Worm (Caenorhabditis elegans) whole organism, L1 larva: ENCODE results near the gene unc-86.

ENCODE experiments used
- aly-2 ChIP-seq: fragments of 150-350 bp; optimal IDR thresholded peaks from 2 replicates; lab custom pipeline; 2014; ENCODE audit warnings: missing biosample characterization, missing genetic modification characterization
- blmp-1 ChIP-seq: fragments of 150-350 bp; optimal IDR thresholded peaks from 2 replicates; lab custom pipeline; 2014; ENCODE audit warnings: missing biosample characterization, missing genetic modification characterization
- ces-1 ChIP-seq: fragments of 150-350 bp; optimal IDR thresholded peaks from 2 replicates; lab custom pipeline; 2014; ENCODE audit warnings: missing biosample characterization, missing genetic modification reagents, missing genetic modification characterization
- dsc-1 ChIP-seq: sonication (generic microtip); optimal IDR thresholded peaks from 2 replicates; lab custom pipeline; 2016; ENCODE audit warnings: mild to moderate bottlenecking, missing genetic modification characterization, missing compliant biosample characterization
- efl-1 ChIP-seq, 4 experiments: fragments of 150-350 bp; optimal IDR thresholded peaks in 3 of 4; peaks in 1 of 4; 1 replicate in 1 of 4; 2 replicates in 3 of 4; lab custom pipeline; 2014; ENCODE audit warnings: missing biosample characterization in 2 of 4, missing genetic modification characterization in 2 of 4, missing genetic modification reagents in 2 of 4
- egl-13 ChIP-seq: sonication (generic microtip); optimal IDR thresholded peaks from 2 replicates; lab custom pipeline; 2016; ENCODE audit warnings: missing genotype, missing genetic modification reagents, missing genetic modification characterization, missing compliant biosample characterization
- egl-27 ChIP-seq, 2 experiments: fragments of 150-350 bp in 1 of 2; sonication (generic microtip); optimal IDR thresholded peaks; 3 replicates each; lab custom pipeline; 2017 to 2018; ENCODE audit warnings: missing biosample characterization in 2 of 2, missing genetic modification characterization in 2 of 2, missing genetic modification reagents in 2 of 2
- elt-2 ChIP-seq: sonication (generic microtip); optimal IDR thresholded peaks from 2 replicates; lab custom pipeline; 2016; ENCODE audit warnings: missing genetic modification characterization, mild to moderate bottlenecking, inconsistent platforms, missing compliant biosample characterization, missing genetic modification reagents
- elt-3 ChIP-seq, 6 experiments: fragments of 150-350 bp in 1 of 6; sonication (generic microtip); optimal IDR thresholded peaks; 2 replicates each; lab custom pipeline; 2017 to 2018; ENCODE audit warnings: missing biosample characterization in 6 of 6, missing genetic modification characterization in 6 of 6, inconsistent platforms in 1 of 6
- fkh-10 ChIP-seq: sonication (generic microtip); optimal IDR thresholded peaks from 2 replicates; lab custom pipeline; 2017; ENCODE audit warnings: missing biosample characterization, missing genetic modification reagents, missing genetic modification characterization
- fkh-4 ChIP-seq: sonication (generic microtip); optimal IDR thresholded peaks from 2 replicates; lab custom pipeline; 2016; ENCODE audit warnings: missing compliant biosample characterization, missing genetic modification characterization, borderline replicate concordance
- fkh-8 ChIP-seq: sonication (generic microtip); optimal IDR thresholded peaks from 2 replicates; lab custom pipeline; 2016; ENCODE audit warnings: mild to moderate bottlenecking, missing genetic modification characterization, missing compliant biosample characterization
- grh-1 ChIP-seq: fragments of 200-800 bp; sonication (Bioruptor generic); IDR thresholded peaks from 2 replicates; pipeline ENCODE4 v1.3.6; 2022; ENCODE audit warnings: missing genetic modification reagents, missing genetic modification characterization, missing compliant biosample characterization
- hlh-17 ChIP-seq: fragments of 200-800 bp; sonication (Bioruptor generic); optimal IDR thresholded peaks from 2 replicates; lab custom pipeline; 2018; ENCODE audit warnings: missing genetic modification characterization, mild to moderate bottlenecking, missing compliant biosample characterization, moderate library complexity, borderline replicate concordance
- hpl-2 ChIP-seq: fragments of 150-350 bp; optimal IDR thresholded peaks from 2 replicates; lab custom pipeline; 2014; ENCODE audit warnings: missing biosample characterization, missing genetic modification reagents, missing genetic modification characterization
- jun-1 ChIP-seq: fragments of 150-350 bp; optimal IDR thresholded peaks from 2 replicates; lab custom pipeline; 2014; ENCODE audit warnings: missing biosample characterization, missing genetic modification reagents, missing genetic modification characterization
- lin-13 ChIP-seq: fragments of 150-350 bp; optimal IDR thresholded peaks from 2 replicates; lab custom pipeline; 2014; ENCODE audit warnings: missing biosample characterization, missing genetic modification reagents, missing genetic modification characterization
- lin-14 ChIP-seq: fragments of 200-800 bp; sonication (Bioruptor generic); optimal IDR thresholded peaks from 2 replicates; lab custom pipeline; 2018; ENCODE audit warnings: mild to moderate bottlenecking, missing genetic modification characterization, moderate library complexity, missing compliant biosample characterization
- lin-35 ChIP-seq, 2 experiments: fragments of 150-350 bp; optimal IDR thresholded peaks; 2 replicates each; lab custom pipeline; 2014; ENCODE audit warnings: missing biosample characterization in 2 of 2, missing genetic modification characterization in 2 of 2, missing genetic modification reagents in 2 of 2
- lin-39 ChIP-seq: fragments of 150-350 bp; optimal IDR thresholded peaks from 2 replicates; lab custom pipeline; 2014; ENCODE audit warnings: missing biosample characterization, missing genetic modification reagents, missing genetic modification characterization
- lsy-2 ChIP-seq, 2 experiments: fragments of 150-350 bp; optimal IDR thresholded peaks; 2 replicates each; lab custom pipeline; 2014; ENCODE audit warnings: missing biosample characterization in 2 of 2, missing genetic modification characterization in 2 of 2
- mep-1 ChIP-seq: fragments of 150-350 bp; optimal IDR thresholded peaks from 2 replicates; lab custom pipeline; 2014; ENCODE audit warnings: missing biosample characterization, missing genetic modification characterization
- nhr-12 ChIP-seq: sonication (generic microtip); optimal IDR thresholded peaks from 2 replicates; lab custom pipeline; 2017; ENCODE audit warnings: missing biosample characterization, missing genetic modification characterization
- nhr-19 ChIP-seq: fragments of 200-800 bp; sonication (Bioruptor generic); conservative IDR thresholded peaks from 2 replicates; pipeline ENCODE4 v1.3.6; 2022; ENCODE audit warnings: missing genetic modification characterization, missing compliant biosample characterization
- nhr-20 ChIP-seq: sonication (generic microtip); optimal IDR thresholded peaks from 2 replicates; lab custom pipeline; 2016; ENCODE audit warnings: mild to moderate bottlenecking, missing genetic modification characterization, missing compliant biosample characterization
- nhr-28 ChIP-seq: fragments of 150-350 bp; optimal IDR thresholded peaks from 2 replicates; lab custom pipeline; 2014; ENCODE audit warnings: missing biosample characterization, missing genetic modification characterization
- nhr-71 ChIP-seq: sonication (generic microtip); optimal IDR thresholded peaks from 2 replicates; lab custom pipeline; 2016; ENCODE audit warnings: mild to moderate bottlenecking, missing genetic modification characterization, moderate library complexity, missing compliant biosample characterization
- nhr-76 ChIP-seq: sonication (generic microtip); optimal IDR thresholded peaks from 2 replicates; lab custom pipeline; 2017; ENCODE audit warnings: missing biosample characterization, missing genetic modification characterization
- nhr-77 ChIP-seq: fragments of 150-350 bp; optimal IDR thresholded peaks from 2 replicates; lab custom pipeline; 2014; ENCODE audit warnings: missing biosample characterization, missing genetic modification characterization
- nhr-85 ChIP-seq: sonication (generic microtip); peaks from one replicate; lab custom pipeline; 2016; ENCODE audit warnings: missing genetic modification characterization, inconsistent platforms, missing compliant biosample characterization
- nhr-90 ChIP-seq: sonication (generic microtip); optimal IDR thresholded peaks from 2 replicates; lab custom pipeline; 2016; ENCODE audit warnings: mild to moderate bottlenecking, missing genetic modification characterization, missing compliant biosample characterization; ENCODE audit not compliant: poor library complexity
- pqm-1 ChIP-seq: sonication (generic microtip); optimal IDR thresholded peaks from 3 replicates; lab custom pipeline; 2017; ENCODE audit warnings: missing biosample characterization, missing genetic modification characterization
- rnt-1 ChIP-seq: sonication (generic microtip); optimal IDR thresholded peaks from 2 replicates; lab custom pipeline; 2016; ENCODE audit warnings: mild to moderate bottlenecking, missing genetic modification characterization, moderate library complexity, missing compliant biosample characterization
- skn-1 ChIP-seq: fragments of 150-350 bp; optimal IDR thresholded peaks from 2 replicates; lab custom pipeline; 2014; ENCODE audit warnings: missing biosample characterization, missing genetic modification characterization
- snu-23 ChIP-seq: sonication (generic microtip); optimal IDR thresholded peaks from 2 replicates; lab custom pipeline; 2016; ENCODE audit warnings: missing genetic modification characterization, missing compliant biosample characterization
- sox-4 ChIP-seq: sonication (generic microtip); optimal IDR thresholded peaks from 2 replicates; lab custom pipeline; 2016; ENCODE audit warnings: missing genetic modification characterization, missing compliant biosample characterization
- swsn-7 ChIP-seq: sonication (generic microtip); optimal IDR thresholded peaks from 2 replicates; lab custom pipeline; 2016; ENCODE audit warnings: missing genetic modification characterization, missing compliant biosample characterization
- tbx-2 ChIP-seq: sonication (generic microtip); optimal IDR thresholded peaks from 2 replicates; lab custom pipeline; 2016; ENCODE audit warnings: missing genetic modification characterization, missing compliant biosample characterization
- tlp-1 ChIP-seq: fragments of 150-350 bp; optimal IDR thresholded peaks from 2 replicates; lab custom pipeline; 2014; ENCODE audit warnings: missing biosample characterization, missing genetic modification characterization
- unc-130 ChIP-seq: fragments of 150-350 bp; optimal IDR thresholded peaks from 2 replicates; lab custom pipeline; 2017; ENCODE audit warnings: missing biosample characterization, missing genetic modification characterization, inconsistent platforms
- unc-30 ChIP-seq: sonication (generic microtip); optimal IDR thresholded peaks from 2 replicates; lab custom pipeline; 2017; ENCODE audit warnings: missing biosample characterization, missing genetic modification characterization
- unc-86 ChIP-seq: sonication (generic microtip); optimal IDR thresholded peaks from 2 replicates; lab custom pipeline; 2016; ENCODE audit warnings: missing genetic modification characterization, missing compliant biosample characterization
- xbp-1 ChIP-seq: sonication (generic microtip); optimal IDR thresholded peaks from 2 replicates; lab custom pipeline; 2016; ENCODE audit warnings: missing genetic modification characterization, missing compliant biosample characterization
- zag-1 ChIP-seq: fragments of 150-350 bp; optimal IDR thresholded peaks from 2 replicates; lab custom pipeline; 2014; ENCODE audit warnings: missing biosample characterization, missing genetic modification characterization
- ztf-11 ChIP-seq, 2 experiments: sonication (generic microtip); optimal IDR thresholded peaks; 2 replicates each; lab custom pipeline; 2016 to 2017; ENCODE audit warnings: missing genetic modification characterization in 2 of 2, missing biosample characterization in 1 of 2, missing compliant biosample characterization in 1 of 2

Gene unc-86

DNA sequence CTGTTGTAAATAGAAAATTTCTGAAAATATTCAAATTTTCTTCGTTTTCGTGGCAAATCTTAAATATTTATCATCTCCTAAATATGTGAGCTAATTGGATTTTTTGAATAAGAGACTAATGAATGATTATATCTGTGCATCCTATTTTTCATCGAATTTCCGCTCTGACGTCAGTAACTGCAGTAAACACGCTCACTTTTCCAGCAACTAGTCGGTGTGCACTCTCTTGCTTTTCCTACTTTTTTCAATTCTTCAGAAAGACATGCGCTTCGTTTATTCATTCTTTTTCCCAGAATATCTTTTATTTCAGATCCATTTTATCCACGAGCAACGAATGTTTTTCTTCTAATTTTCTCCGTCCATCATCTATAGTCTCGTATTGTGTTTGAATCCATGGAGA is 13.3 kb upstream of the unc-86 start (continued):
- peak; percentile 76 for TF ChIP-seq egl-13 (tag; lab: Kevin White, UChicago)
- TF ChIP-seq lin-14 (GFP tag; lab: Kevin White, UChicago), result peak; percentile 63
- no peak for TF ChIP-seq egl-27 (tag; optimal IDR thresholded peaks at IDR 0.05; lab: Kevin White, UChicago)
- TF ChIP-seq elt-2 (tag; lab: Kevin White, UChicago), result no peak
- peak; percentile 73 for TF ChIP-seq nhr-71 (tag; lab: Kevin White, UChicago)

DNA sequence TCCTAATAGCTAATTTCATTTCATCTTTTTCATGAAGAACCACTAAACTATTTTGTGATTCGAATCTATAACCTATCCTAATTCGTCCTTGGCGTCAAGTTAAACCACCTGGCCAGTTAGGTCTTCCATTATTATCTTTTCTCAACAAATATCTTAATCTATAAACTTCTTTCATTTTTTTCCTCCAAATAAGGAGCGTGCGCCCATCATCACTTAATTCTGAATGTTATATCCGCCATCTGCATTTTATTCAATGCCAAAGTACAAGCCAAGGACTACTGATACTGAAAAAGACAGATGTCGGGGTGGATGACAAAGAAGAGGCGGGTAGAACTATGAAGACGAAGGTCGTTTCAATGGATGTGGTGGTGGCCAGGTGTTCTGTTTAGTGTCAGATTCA is 12.8 kb upstream of the unc-86 start:
- TF ChIP-seq elt-3 (tag; optimal IDR thresholded peaks at IDR 0.05; lab: Kevin White, UChicago), result peak in 1 of 6 experiments; percentile 39
- TF ChIP-seq unc-86 (tag; lab: Kevin White, UChicago), result no peak
- TF ChIP-seq zag-1 (tag; lab: Kevin White, UChicago), result no peak
- TF ChIP-seq nhr-76, result no peak
- no peak for TF ChIP-seq nhr-20 (tag; lab: Kevin White, UChicago)
- peak; percentile 11 for TF ChIP-seq lin-13
- TF ChIP-seq nhr-71 (tag; lab: Kevin White, UChicago), result peak; percentile 16
- no peak for TF ChIP-seq efl-1 (optimal IDR thresholded peaks at IDR 0.05; lab: Kevin White, UChicago)
- peak in 1 of 2 experiments; percentile 0 for TF ChIP-seq efl-1 (GFP tag; optimal IDR thresholded peaks at IDR 0.05 in 1 of 2; lab: Kevin White, UChicago)
- peak in 1 of 2 experiments; percentile 18 for TF ChIP-seq lsy-2 (tag; optimal IDR thresholded peaks at IDR 0.05; lab: Kevin White, UChicago)
- peak; percentile 36 for TF ChIP-seq blmp-1
- peak; percentile 6 for TF ChIP-seq snu-23 (GFP tag; lab: Kevin White, UChicago)
- peak; percentile 63 for TF ChIP-seq lin-14 (GFP tag; lab: Kevin White, UChicago)
- no peak for TF ChIP-seq hpl-2
- no peak for TF ChIP-seq nhr-77 (tag; lab: Kevin White, UChicago)
- no peak for TF ChIP-seq egl-13 (tag; lab: Kevin White, UChicago)
- peak; percentile 79 for TF ChIP-seq nhr-85
- peak; percentile 56 for TF ChIP-seq mep-1 (tag; lab: Kevin White, UChicago)

DNA sequence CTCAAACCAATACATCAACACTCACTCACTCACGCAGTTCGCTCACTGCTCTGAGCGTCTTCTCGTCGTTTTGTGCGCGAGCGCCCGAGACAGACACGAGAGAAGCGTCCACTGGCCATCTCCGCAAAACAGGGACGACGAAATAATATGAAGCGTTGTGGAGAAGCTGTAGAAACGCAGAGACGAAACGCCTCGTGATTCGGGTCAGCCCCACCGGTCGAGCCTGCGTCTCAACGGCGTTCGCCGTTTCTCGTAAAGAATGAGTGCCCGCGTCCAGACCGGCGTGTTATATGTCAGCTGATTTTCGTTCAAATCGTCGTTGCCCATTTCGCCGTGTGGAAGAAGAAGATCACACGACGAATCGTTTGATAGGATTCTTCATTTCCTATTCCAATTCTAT is 11.4 kb upstream of the unc-86 start, which contains the start of gene fbxl-1:
Gene fbxl-1 (plus strand): TSS at position 320 of the 400 bp plus-strand sequence.
- peak in 2 of 6 experiments; percentile 14 to 61 for TF ChIP-seq elt-3 (tag; optimal IDR thresholded peaks at IDR 0.05; lab: Kevin White, UChicago)
- peak; percentile 81 for TF ChIP-seq tbx-2 (tag; lab: Kevin White, UChicago)
- no peak for TF ChIP-seq nhr-12 (tag; lab: Kevin White, UChicago)
- TF ChIP-seq nhr-90 (tag; lab: Kevin White, UChicago), result peak; percentile 32
- TF ChIP-seq nhr-71 (tag; lab: Kevin White, UChicago), result peak; percentile 94
- TF ChIP-seq swsn-7, result peak; percentile 77
- TF ChIP-seq hlh-17 (GFP tag; lab: Kevin White, UChicago), result no peak
- peak; percentile 56 for TF ChIP-seq unc-130
- TF ChIP-seq fkh-10, result peak; percentile 21
- TF ChIP-seq tlp-1 (tag; lab: Kevin White, UChicago), result no peak
- TF ChIP-seq dsc-1 (tag; lab: Kevin White, UChicago), result peak; percentile 80
- TF ChIP-seq efl-1 (optimal IDR thresholded peaks at IDR 0.05; lab: Kevin White, UChicago), result peak; percentile 68 to 70
- peak; percentile 48 to 97 for TF ChIP-seq efl-1 (GFP tag; optimal IDR thresholded peaks at IDR 0.05 in 1 of 2; lab: Kevin White, UChicago)
- TF ChIP-seq nhr-19 (GFP tag; lab: Robert Waterston, UW), result peak; percentile 71
- no peak for TF ChIP-seq unc-30 (tag; lab: Kevin White, UChicago)
- no peak for TF ChIP-seq aly-2 (tag; lab: Kevin White, UChicago)
- no peak for TF ChIP-seq pqm-1 (tag; lab: Kevin White, UChicago)
- peak; percentile 88 for TF ChIP-seq nhr-20 (tag; lab: Kevin White, UChicago)
- peak; percentile 63 to 82 for TF ChIP-seq lin-35 (GFP tag; optimal IDR thresholded peaks at IDR 0.05; lab: Kevin White, UChicago)
- TF ChIP-seq blmp-1, result peak; percentile 55
- TF ChIP-seq ces-1 (GFP tag; lab: Kevin White, UChicago), result no peak
- TF ChIP-seq rnt-1 (tag; lab: Kevin White, UChicago), result peak; percentile 82
- TF ChIP-seq hpl-2, result no peak
- TF ChIP-seq fkh-4 (tag; lab: Kevin White, UChicago), result no peak
- peak; percentile 73 for TF ChIP-seq xbp-1 (tag; lab: Kevin White, UChicago)
- TF ChIP-seq fkh-8 (tag; lab: Kevin White, UChicago), result peak; percentile 96
- no peak for TF ChIP-seq grh-1
- no peak for TF ChIP-seq nhr-28
- peak in 1 of 2 experiments; percentile 73 for TF ChIP-seq ztf-11 (tag; optimal IDR thresholded peaks at IDR 0.05; lab: Kevin White, UChicago)
- no peak for TF ChIP-seq lin-39 (tag; lab: Kevin White, UChicago)
- TF ChIP-seq snu-23 (GFP tag; lab: Kevin White, UChicago), result peak; percentile 87
- TF ChIP-seq sox-4 (tag; lab: Kevin White, UChicago), result peak; percentile 73
- TF ChIP-seq skn-1 (tag; lab: Kevin White, UChicago), result peak; percentile 65
- peak; percentile 47 for TF ChIP-seq jun-1 (tag; lab: Kevin White, UChicago)
- TF ChIP-seq mep-1 (tag; lab: Kevin White, UChicago), result peak; percentile 51
- TF ChIP-seq lin-13, result peak; percentile 65
- TF ChIP-seq nhr-85, result no peak
- no peak for TF ChIP-seq egl-27 (tag; optimal IDR thresholded peaks at IDR 0.05; lab: Kevin White, UChicago)
- peak; percentile 99 for TF ChIP-seq lin-14 (GFP tag; lab: Kevin White, UChicago)
- TF ChIP-seq unc-86 (tag; lab: Kevin White, UChicago), result peak; percentile 96
